Fruit fly (Drosophila melanogaster): ENCODE measurements around the gene CG14115.

Gene CG14115

dm6 chr3L:13099151-13099550 is 37.9 kb upstream of the CG14115 start:
- no peak for TF ChIP-seq salr (GFP tag; optimal IDR thresholded peaks at IDR 0.05)
- no peak for TF ChIP-seq Eip75B (GFP tag; optimal IDR thresholded peaks at IDR 0.05)
- TF ChIP-seq ss (GFP tag; optimal IDR thresholded peaks at IDR 0.05), result peak in 1 of 2 experiments; percentile 29
- no peak for TF ChIP-seq Sox102F (GFP tag; optimal IDR thresholded peaks at IDR 0.05)
- no peak for TF ChIP-seq cyc (GFP tag; optimal IDR thresholded peaks at IDR 0.05)
- TF ChIP-seq vri (GFP tag; optimal IDR thresholded peaks at IDR 0.05), result no peak

- TF ChIP-seq CG10631 (GFP tag; optimal IDR thresholded peaks at IDR 0.05), result no peak
- no peak for TF ChIP-seq Gug (GFP tag; IDR thresholded peaks at IDR 0.05)
- TF ChIP-seq CG8632 (GFP tag; optimal IDR thresholded peaks at IDR 0.05), result no peak
- no peak for TF ChIP-seq Eip93F (GFP tag; optimal IDR thresholded peaks at IDR 0.05)
- TF ChIP-seq pdm3 (GFP tag; optimal IDR thresholded peaks at IDR 0.05), result no peak
- no peak for TF ChIP-seq CG6854 (GFP tag; optimal IDR thresholded peaks at IDR 0.05)
These were observed 28.6 kb upstream of the CG14115 start, which contains the start of gene CG11251 for dm6 chr3L:13089869-13090268. Gene CG11251, minus strand, starts transcription at chr3L:13089969.

- no peak for TF ChIP-seq acj6 (GFP tag; optimal IDR thresholded peaks at IDR 0.05)
These were observed 26.0 kb upstream of the CG14115 start, which contains the start of gene CG17300 for dm6 chr3L:13087189-13087588. Gene CG17300, minus strand, starts transcription at chr3L:13087289.

dm6 chr3L:13084477-13084876 is 23.3 kb upstream of the CG14115 start:
- TF ChIP-seq CG9139 (GFP tag; optimal IDR thresholded peaks at IDR 0.05) (no peak), Hr39 (GFP tag; optimal IDR thresholded peaks at IDR 0.05) (no peak), net (GFP tag; optimal IDR thresholded peaks at IDR 0.05) (no peak), CG8119 (GFP tag; IDR thresholded peaks at IDR 0.05) (no peak), dsx (GFP tag; optimal IDR thresholded peaks at IDR 0.05; ENCODE audit: poor library complexity, severe bottlenecking) (no peak), CG11294 (GFP tag; IDR thresholded peaks at IDR 0.05) (no peak), OdsH (GFP tag; optimal IDR thresholded peaks at IDR 0.05) (no peak), CG32006 (GFP tag; optimal IDR thresholded peaks at IDR 0.05) (no peak), Blimp-1 (GFP tag; optimal IDR thresholded peaks at IDR 0.05) (no peak)

dm6 chr3L:13083432-13083831 is 22.2 kb upstream of the CG14115 start:
- TF ChIP-seq lz (GFP tag; optimal IDR thresholded peaks at IDR 0.05) (no peak), Sox102F (GFP tag; optimal IDR thresholded peaks at IDR 0.05) (no peak), ss (GFP tag; optimal IDR thresholded peaks at IDR 0.05) (no peak), CG3032 (tag; optimal IDR thresholded peaks at IDR 0.05) (no peak), CG6792 (GFP tag; optimal IDR thresholded peaks at IDR 0.05) (no peak), Lpt (GFP tag; optimal IDR thresholded peaks at IDR 0.05) (no peak), fkh (GFP tag; optimal IDR thresholded peaks at IDR 0.05) (no peak), fd85E (GFP tag; optimal IDR thresholded peaks at IDR 0.05) (no peak), svp (GFP tag) (no peak), esn (GFP tag; optimal IDR thresholded peaks at IDR 0.05) (no peak), Hr38 (GFP tag; optimal IDR thresholded peaks at IDR 0.05) (no peak), Hr4 (GFP tag; optimal IDR thresholded peaks at IDR 0.05) (no peak), CG31627 (GFP tag; optimal IDR thresholded peaks at IDR 0.05) (no peak)

- TF ChIP-seq Ets21C (GFP tag; optimal IDR thresholded peaks at IDR 0.05), result no peak
- TF ChIP-seq CG3919 (GFP tag; optimal IDR thresholded peaks at IDR 0.05), result no peak
- no peak for TF ChIP-seq CG4318 (GFP tag; optimal IDR thresholded peaks at IDR 0.05)
- TF ChIP-seq CG6276 (GFP tag; optimal IDR thresholded peaks at IDR 0.05), result no peak
- TF ChIP-seq Eip78C (GFP tag), result no peak
- no peak for TF ChIP-seq CG10669 (GFP tag; optimal IDR thresholded peaks at IDR 0.05)
- no peak for TF ChIP-seq vri (GFP tag; optimal IDR thresholded peaks at IDR 0.05)
- no peak for TF ChIP-seq Hr4 (GFP tag; optimal IDR thresholded peaks at IDR 0.05)
- no peak for TF ChIP-seq spab (GFP tag; optimal IDR thresholded peaks at IDR 0.05)
- TF ChIP-seq CG15336 (GFP tag; IDR thresholded peaks at IDR 0.05), result no peak
- no peak for TF ChIP-seq CG6808 (GFP tag; optimal IDR thresholded peaks at IDR 0.05)
- no peak for TF ChIP-seq esn (GFP tag; optimal IDR thresholded peaks at IDR 0.05)
- TF ChIP-seq achi (GFP tag; optimal IDR thresholded peaks at IDR 0.05), result no peak
- TF ChIP-seq Ets96B (tag; optimal IDR thresholded peaks at IDR 0.05), result no peak
These were observed 20.2 kb upstream of the CG14115 start for dm6 chr3L:13081284-13081937.
